Worm (Caenorhabditis elegans): ENCODE measurements around the gene fip-5.

Gene fip-5

DNA sequence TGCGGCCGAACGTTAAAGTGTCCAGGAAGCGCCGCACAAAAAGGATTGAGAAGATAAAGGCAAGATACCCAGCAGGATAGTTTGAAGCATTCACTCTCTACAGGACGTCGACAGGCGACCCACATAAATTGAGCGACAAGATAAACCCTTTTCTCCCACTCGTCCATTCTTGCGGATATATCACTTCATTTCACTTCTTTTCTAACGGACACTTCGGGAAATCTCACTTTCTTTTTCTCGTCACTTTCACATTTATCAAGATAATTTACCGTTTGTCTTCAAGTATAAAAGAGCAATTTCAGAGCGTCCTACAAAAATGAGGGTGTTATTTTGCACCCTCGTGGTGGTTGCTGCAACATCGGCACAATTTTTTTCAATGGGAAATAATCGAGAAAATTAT lies 15.0 kb downstream of the fip-5 start, which contains the start of gene R07E3.6:
TSS of gene R07E3.6 (plus strand) at position 158 of the 400 bp plus-strand sequence.
- no peak for TF ChIP-seq unc-62 (GFP tag; optimal IDR thresholded peaks at IDR 0.05)

DNA sequence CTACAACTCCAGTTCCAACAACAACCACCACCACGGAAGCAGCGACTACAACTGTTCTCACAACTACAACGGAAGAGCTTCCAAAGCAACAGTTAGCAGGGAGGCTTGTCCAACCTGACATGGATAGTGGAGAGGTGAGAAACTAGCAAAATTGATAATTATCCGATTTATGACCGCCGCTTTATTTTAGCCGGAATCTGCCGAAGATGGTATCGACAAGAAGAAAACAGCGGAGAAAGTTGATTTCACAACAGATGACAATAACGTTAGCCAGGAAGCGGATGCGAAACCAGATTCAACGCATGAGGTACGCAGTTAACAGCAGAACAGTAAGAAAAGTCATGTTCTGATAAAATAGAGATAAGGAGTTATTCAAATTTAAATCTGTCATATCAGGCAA lies 15.9 kb downstream of the fip-5 start:
- no peak for TF ChIP-seq unc-62 (GFP tag; optimal IDR thresholded peaks at IDR 0.05)

DNA sequence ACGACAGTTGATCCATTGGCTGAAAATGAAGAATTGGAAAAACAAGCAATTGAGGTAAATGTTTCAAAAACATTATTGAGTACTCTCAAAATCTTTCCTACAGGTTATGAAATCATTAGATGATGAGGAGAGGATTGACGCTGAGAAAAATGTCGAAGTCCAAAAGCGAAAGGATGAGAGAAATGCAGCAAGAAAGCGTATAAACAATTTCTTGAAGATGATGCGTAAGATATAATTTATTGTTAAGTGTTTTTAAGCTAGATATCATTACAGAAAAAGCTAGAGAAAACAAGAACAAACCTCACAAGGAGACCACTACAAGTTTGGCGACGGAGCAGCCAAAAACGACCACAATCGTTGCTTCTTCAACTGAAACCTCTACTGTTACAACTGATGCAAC lies 17.1 kb downstream of the fip-5 start:
- TF ChIP-seq unc-62 (GFP tag; optimal IDR thresholded peaks at IDR 0.05): no peak

DNA sequence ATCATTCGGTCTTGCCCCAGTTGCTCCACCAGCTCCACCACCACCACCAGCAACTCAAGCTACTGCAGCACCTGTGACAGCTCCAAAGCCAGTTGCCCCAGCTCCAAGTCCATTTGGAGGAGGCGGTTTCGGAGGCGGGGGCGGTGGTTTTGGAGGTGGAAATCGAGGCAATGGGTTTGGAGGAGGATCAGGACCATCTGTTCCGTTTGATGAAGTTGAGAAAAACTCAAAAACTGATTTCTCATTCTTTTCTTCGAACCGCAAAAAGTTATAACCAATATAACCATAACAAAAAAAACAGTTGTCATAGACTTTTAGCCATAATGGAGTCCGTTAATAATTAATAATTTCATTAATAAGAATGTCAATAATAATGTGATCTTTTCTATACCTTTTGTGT lies 18.9 kb downstream of the fip-5 start:
- TF ChIP-seq unc-62 (GFP tag; optimal IDR thresholded peaks at IDR 0.05): no peak

DNA sequence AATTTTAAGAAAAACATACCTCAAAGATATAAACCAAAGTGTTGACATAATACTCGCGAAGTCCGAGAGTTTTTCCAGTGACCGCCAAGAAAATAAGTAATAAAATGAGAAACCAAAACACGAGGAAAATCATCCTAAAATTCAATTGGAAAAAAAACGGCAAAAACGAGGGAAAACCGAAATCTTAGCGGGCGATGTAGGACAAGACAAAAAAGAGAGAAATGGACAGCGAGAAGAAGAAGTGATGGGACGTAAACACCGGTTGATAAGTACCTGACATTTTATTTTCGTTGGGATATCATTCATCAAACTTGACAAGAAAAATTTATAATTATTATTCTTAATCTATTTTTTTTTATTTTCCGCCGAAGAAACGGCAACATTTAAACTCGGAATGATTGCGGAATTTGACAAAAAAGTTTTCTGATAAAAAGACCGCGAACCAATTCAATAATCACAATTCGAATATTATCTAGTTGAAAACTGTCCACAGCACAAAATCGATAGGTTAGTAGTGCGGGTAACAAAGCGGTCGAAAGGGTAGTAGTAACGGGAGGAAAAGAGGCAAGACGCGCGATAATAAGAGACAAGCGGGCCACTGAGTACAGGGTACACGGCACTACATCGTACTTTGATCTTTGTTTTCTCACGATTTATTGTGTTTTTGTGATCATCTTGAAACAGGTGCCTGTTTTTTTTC lies 24.9 kb downstream of the fip-5 start, which contains the start of gene acl-5:
TSS of gene acl-5 (minus strand) at position 134 of the 700 bp plus-strand sequence.
- TF ChIP-seq unc-62 (GFP tag; optimal IDR thresholded peaks at IDR 0.05): no peak

DNA sequence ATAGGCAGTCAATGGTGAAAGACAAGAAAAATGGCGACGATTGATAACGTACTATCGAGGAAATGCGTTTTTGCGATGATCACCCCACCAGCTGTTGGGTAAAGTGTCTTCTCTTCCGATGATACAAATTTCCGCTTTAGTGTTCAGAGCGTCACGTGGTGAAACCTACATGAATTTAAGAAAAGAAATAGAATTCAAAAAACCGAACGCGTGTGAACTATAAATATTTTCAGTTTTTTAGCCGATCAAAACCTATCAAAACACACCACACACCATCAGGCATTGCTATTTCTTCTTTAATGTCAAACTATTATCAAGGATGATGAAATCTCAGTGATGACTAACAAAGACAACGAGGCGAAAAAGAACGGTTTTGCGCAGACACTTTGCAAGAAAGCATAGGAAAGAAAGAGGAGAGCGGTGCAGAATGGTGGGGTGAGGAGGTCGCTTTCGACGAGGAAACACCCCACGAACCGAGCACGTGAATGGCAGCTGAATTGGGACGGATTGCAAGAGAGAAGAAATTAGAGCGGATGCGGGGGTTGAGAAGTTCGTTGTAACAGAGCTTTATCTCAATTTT lies 29.6 kb downstream of the fip-5 start:
- no peak for TF ChIP-seq unc-62 (GFP tag; optimal IDR thresholded peaks at IDR 0.05)

DNA sequence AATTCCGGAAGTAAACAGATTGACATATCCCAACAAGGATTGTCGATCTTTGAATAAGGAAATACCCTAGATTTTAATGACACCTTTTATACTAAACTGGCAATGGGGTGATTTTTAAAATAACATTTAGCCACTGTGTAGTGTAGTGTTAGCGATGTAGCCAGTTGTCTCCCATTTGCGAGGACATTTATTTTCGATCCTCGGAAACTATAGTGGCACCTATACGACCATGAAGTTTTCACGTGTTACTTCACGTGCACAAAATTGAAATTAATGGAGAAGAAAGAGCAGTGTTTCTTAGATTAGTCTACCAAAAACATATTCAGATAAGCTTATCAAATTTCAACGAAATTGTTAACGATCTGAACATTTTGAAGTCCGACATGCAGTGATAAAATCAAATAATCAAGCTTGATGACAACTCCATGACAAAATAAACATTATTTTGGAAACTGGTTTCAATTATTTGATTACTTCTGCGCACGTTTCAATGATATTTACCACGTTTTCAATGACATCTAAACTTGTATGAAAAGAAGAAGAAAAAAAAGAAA lies 30.8 kb downstream of the fip-5 start, which contains the start of gene R07E3.4:
TSS of gene R07E3.4 (minus strand) at position 51 of the 554 bp plus-strand sequence.
- TF ChIP-seq unc-62 (GFP tag; optimal IDR thresholded peaks at IDR 0.05): no peak

DNA sequence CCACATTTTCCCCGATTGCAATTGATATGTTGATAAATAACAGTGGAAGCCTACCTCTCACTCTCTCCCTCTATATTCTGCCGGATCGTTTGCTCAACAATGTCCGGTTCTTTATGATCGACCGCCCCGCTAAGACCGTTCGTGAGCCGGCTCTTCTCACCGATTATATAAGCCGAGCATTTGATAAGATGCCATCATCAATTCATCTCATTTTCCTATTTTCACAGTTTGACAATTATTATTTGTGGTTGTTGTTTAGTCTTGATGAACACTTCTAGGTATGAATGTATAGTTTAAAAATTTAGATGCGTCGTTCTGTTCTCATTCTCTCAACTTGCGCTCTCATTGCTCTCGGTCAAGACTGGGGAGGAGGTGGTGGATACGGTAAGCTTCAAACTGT lies 33.6 kb downstream of the fip-5 start, which contains the start of gene idpa-3:
TSS of gene idpa-3 (plus strand) at position 301 of the 400 bp plus-strand sequence.
- no peak for TF ChIP-seq unc-62 (GFP tag; optimal IDR thresholded peaks at IDR 0.05)

DNA sequence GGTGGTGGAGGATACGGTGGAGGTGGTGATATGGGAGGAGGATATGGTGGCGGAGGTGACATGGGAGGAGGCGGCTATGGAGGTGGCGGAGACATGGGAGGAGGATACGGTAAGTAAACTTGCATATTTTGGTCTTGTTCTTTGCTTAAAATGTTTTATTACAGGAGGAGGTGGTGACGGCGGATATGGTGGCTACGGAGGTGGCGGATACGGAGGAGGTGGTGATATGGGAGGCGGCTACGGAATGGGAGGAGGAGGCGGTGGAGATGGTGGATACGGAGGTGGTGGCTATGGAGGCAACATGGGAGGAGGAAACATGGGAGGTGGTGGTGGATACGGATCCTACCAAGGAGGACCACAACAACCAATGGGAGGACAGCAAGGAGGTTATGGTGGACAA lies 34.1 kb downstream of the fip-5 start:
- TF ChIP-seq unc-62 (GFP tag; optimal IDR thresholded peaks at IDR 0.05): no peak

DNA sequence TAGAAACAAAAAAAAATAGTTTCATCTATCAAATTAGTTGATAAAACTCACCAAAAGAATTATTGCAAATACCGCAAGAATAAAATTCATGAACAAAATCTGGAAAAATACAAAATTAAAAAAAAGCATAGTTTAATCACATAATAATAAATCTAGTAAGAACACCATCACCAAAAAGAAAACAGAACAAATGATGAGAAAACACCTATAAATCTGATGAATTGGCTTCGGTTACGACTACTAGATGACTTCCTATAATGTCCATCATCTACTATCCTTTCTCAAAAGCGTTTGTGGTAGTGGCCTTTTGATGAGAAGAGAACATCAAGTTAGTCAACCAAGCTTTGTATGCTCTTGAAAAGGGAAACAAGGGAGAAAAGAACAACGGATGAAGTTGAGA lies 35.6 kb downstream of the fip-5 start, which contains the start of gene cut-5:
TSS of gene cut-5 (minus strand) at position 101 of the 400 bp plus-strand sequence.
- TF ChIP-seq unc-62 (GFP tag; optimal IDR thresholded peaks at IDR 0.05): no peak

DNA sequence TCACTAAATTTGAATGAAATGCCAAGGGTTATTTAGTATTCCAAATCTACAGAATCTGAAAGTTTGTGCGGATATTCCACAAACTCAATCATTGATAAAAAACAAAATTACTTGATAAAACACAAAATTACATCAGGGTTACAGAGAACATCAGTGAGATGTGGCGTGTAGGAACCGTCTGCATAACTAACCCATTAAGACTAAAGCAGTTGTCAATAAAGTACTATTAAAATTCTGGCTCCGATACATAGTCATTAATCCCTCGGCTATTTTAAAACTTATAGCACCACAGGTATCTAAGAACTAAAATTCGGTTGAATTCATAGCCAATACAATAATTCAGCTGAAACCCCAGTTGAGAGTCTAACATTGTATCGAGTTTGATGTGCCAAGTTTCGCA lies 36.2 kb downstream of the fip-5 start:
- TF ChIP-seq unc-62 (GFP tag; optimal IDR thresholded peaks at IDR 0.05): no peak

DNA sequence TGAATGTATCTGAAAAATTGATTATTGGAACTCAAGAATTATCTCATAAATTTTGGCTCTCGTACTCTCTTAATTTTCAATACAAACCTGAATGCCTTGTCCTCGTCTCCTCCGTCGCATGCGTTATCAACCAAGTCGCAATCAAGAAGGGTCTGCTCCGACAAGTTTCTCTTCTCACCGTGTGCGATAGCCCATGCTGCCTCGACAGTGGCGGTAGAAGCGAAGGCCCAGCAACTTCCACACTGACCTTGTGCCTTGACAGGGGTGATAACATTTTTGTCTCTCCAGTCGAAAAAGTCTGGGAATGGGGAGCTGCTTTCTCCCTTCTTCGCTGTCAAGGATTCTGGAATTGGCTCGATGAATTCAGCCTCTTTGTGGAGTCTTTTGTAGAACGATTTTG lies 37.5 kb downstream of the fip-5 start:
- TF ChIP-seq unc-62 (GFP tag; optimal IDR thresholded peaks at IDR 0.05): no peak

DNA sequence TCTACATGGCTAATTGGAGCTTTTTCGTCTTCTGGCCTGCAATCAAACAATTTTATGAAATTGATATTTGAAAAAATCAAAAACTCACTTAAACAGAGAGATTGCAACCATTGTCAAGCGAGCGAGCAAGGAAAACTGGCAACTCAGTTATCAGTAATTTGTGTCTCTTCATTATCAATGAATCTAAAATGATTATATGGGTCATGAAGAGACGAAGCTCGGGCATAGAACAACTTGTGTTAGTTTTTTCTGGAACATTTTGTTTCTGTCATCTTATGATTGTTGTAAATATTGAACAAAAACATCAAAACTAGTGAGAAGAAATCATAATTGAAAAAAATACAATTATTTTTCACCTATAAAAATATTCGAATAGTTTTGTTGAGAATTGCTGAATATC lies 38.4 kb downstream of the fip-5 start, which contains the start of gene R07E3.1:
TSS of gene R07E3.1 (minus strand) at position 176 of the 400 bp plus-strand sequence.
- no peak for TF ChIP-seq unc-62 (GFP tag; optimal IDR thresholded peaks at IDR 0.05)

DNA sequence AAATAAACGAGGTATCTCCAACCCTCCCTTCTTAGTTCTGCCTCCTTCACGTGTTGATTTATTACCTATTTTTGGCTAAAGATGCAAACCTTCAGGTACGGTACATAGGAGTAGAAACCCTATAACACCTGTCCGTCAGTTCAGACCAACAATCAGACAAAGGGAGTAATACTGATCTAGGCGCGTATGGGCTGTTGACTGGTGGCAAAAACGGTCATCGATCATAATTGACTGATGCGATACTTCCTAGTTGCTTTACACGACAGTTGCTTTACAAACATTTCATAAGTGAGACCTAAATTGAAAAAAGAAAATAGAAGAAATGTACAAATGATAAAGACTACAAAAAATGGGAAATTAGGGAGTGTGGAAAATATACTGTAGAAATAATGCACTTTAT lies 47.6 kb downstream of the fip-5 start:
- no peak for TF ChIP-seq unc-62 (GFP tag; optimal IDR thresholded peaks at IDR 0.05)

All from whole organism, dauer.